Fruit fly (Drosophila melanogaster) whole organism, prepupa: Measurements from ENCODE around the gene Lsd-2.

ENCODE experiments used
- Blimp-1 ChIP-seq: fragments of 200-800 bp; sonication (Bioruptor generic); optimal IDR thresholded peaks from 3 replicates; lab custom pipeline; 2017; ENCODE audit warnings: missing biosample characterization, missing genetic modification characterization, mild to moderate bottlenecking, moderate library complexity, missing genetic modification reagents
- CG10669 ChIP-seq: fragments of 200-800 bp; sonication (Bioruptor generic); optimal IDR thresholded peaks from 3 replicates; lab custom pipeline; 2018; ENCODE audit warnings: missing biosample characterization, mild to moderate bottlenecking, missing genetic modification characterization, moderate library complexity
- CG11762 ChIP-seq: fragments of 200-800 bp; sonication (Bioruptor generic); optimal IDR thresholded peaks from 3 replicates; lab custom pipeline; 2016; ENCODE audit warnings: missing biosample characterization, missing genetic modification characterization; ENCODE audit not compliant: insufficient read depth
- CG11902 ChIP-seq: fragments of 200-800 bp; sonication (Bioruptor generic); optimal IDR thresholded peaks from 3 replicates; lab custom pipeline; 2016; ENCODE audit warnings: missing biosample characterization, missing genetic modification characterization
- CG15336 ChIP-seq: fragments of 200-800 bp; sonication (Bioruptor generic); IDR thresholded peaks from 2 replicates; pipeline ENCODE4 v1.3.6; 2022; ENCODE audit warnings: missing biosample characterization, missing genetic modification characterization
- CG16779 ChIP-seq: fragments of 200-800 bp; sonication (Bioruptor generic); optimal IDR thresholded peaks from 3 replicates; lab custom pipeline; 2017; ENCODE audit warnings: missing biosample characterization, mild to moderate bottlenecking, missing genetic modification characterization
- CG3032 ChIP-seq: fragments of 200-800 bp; optimal IDR thresholded peaks from 2 replicates; lab custom pipeline; 2019; ENCODE audit warnings: missing biosample characterization, mild to moderate bottlenecking, missing genetic modification characterization, moderate library complexity
- CG31627 ChIP-seq: fragments of 200-800 bp; sonication (Bioruptor generic); optimal IDR thresholded peaks from 3 replicates; lab custom pipeline; 2016; ENCODE audit warnings: missing biosample characterization, missing genetic modification characterization
- CG32006 ChIP-seq: fragments of 200-800 bp; sonication (Bioruptor generic); optimal IDR thresholded peaks from 3 replicates; lab custom pipeline; 2017; ENCODE audit warnings: missing biosample characterization, mild to moderate bottlenecking, missing genetic modification characterization
- CG3919 ChIP-seq: fragments of 200-800 bp; sonication (Bioruptor generic); optimal IDR thresholded peaks from 3 replicates; lab custom pipeline; 2016; ENCODE audit warnings: missing biosample characterization, missing genetic modification characterization
- CG4318 ChIP-seq: fragments of 200-800 bp; sonication (Bioruptor generic); optimal IDR thresholded peaks from 3 replicates; lab custom pipeline; 2017; ENCODE audit warnings: missing biosample characterization, mild to moderate bottlenecking, missing genetic modification characterization
- CG6163 ChIP-seq: fragments of 200-800 bp; sonication (Bioruptor generic); IDR thresholded peaks from 3 replicates; pipeline ENCODE4 v1.3.6; 2022; ENCODE audit warnings: missing biosample characterization, missing genetic modification characterization
- CG6276 ChIP-seq: fragments of 200-800 bp; sonication (Bioruptor generic); optimal IDR thresholded peaks from 2 replicates; lab custom pipeline; 2017; ENCODE audit warnings: missing biosample characterization, mild to moderate bottlenecking, missing genetic modification characterization
- CG6792 ChIP-seq: fragments of 200-800 bp; sonication (Bioruptor generic); optimal IDR thresholded peaks from 3 replicates; lab custom pipeline; 2016; ENCODE audit warnings: missing biosample characterization, missing genetic modification characterization
- CG6854 ChIP-seq: fragments of 200-800 bp; sonication (Bioruptor generic); optimal IDR thresholded peaks from 2 replicates; lab custom pipeline; 2017; ENCODE audit warnings: missing biosample characterization, mild to moderate bottlenecking, missing genetic modification characterization
- CG7368 ChIP-seq: fragments of 200-800 bp; sonication (Bioruptor generic); optimal IDR thresholded peaks from 3 replicates; lab custom pipeline; 2016; ENCODE audit warnings: missing biosample characterization, missing genetic modification characterization
- CG8119 ChIP-seq: fragments of 200-800 bp; sonication (Bioruptor generic); IDR thresholded peaks from 3 replicates; pipeline ENCODE4 v1.3.6; 2022; ENCODE audit warnings: missing biosample characterization, missing genetic modification characterization
- CG8319 ChIP-seq: fragments of 200-800 bp; sonication (Bioruptor generic); optimal IDR thresholded peaks from 3 replicates; lab custom pipeline; 2016; ENCODE audit warnings: missing biosample characterization, missing genetic modification characterization
- CG8632 ChIP-seq: fragments of 200-800 bp; sonication (Bioruptor generic); optimal IDR thresholded peaks from 3 replicates; lab custom pipeline; 2016; ENCODE audit warnings: missing biosample characterization, missing genetic modification characterization
- CG9139 ChIP-seq: fragments of 200-800 bp; sonication (Bioruptor generic); optimal IDR thresholded peaks from 3 replicates; lab custom pipeline; 2017; ENCODE audit warnings: missing biosample characterization, mild to moderate bottlenecking, missing genetic modification characterization
- Eip75B ChIP-seq: fragments of 200-800 bp; sonication (Bioruptor generic); optimal IDR thresholded peaks from 3 replicates; lab custom pipeline; 2016; ENCODE audit warnings: missing biosample characterization, missing genetic modification characterization
- Eip78C ChIP-seq: fragments of 200-800 bp; sonication (Bioruptor generic); peaks from one replicate; lab custom pipeline; 2016; ENCODE audit warnings: missing biosample characterization, missing genetic modification characterization
- Ets21C ChIP-seq: fragments of 200-800 bp; sonication (Bioruptor generic); optimal IDR thresholded peaks from 3 replicates; lab custom pipeline; 2016; ENCODE audit warnings: missing biosample characterization, missing genetic modification characterization
- Ets96B ChIP-seq: fragments of 200-800 bp; optimal IDR thresholded peaks from 2 replicates; lab custom pipeline; 2019; ENCODE audit warnings: missing biosample characterization, mild to moderate bottlenecking, missing genetic modification characterization, moderate library complexity
- Gug ChIP-seq: fragments of 200-800 bp; sonication (Bioruptor generic); IDR thresholded peaks from 2 replicates; pipeline ENCODE4 v1.3.6; 2022; ENCODE audit warnings: missing biosample characterization, missing genetic modification characterization
- Hr38 ChIP-seq: sonication (Bioruptor generic); optimal IDR thresholded peaks from 2 replicates; lab custom pipeline; 2016; ENCODE audit warnings: missing biosample characterization, missing genetic modification characterization
- Hr39 ChIP-seq: fragments of 200-800 bp; sonication (Bioruptor generic); optimal IDR thresholded peaks from 2 replicates; lab custom pipeline; 2016; ENCODE audit warnings: missing biosample characterization, missing genetic modification characterization
- Lpt ChIP-seq: fragments of 200-800 bp; sonication (Bioruptor generic); optimal IDR thresholded peaks from 3 replicates; lab custom pipeline; 2016; ENCODE audit warnings: missing biosample characterization, missing genetic modification characterization
- Met ChIP-seq: fragments of 200-800 bp; sonication (Bioruptor generic); optimal IDR thresholded peaks from 3 replicates; lab custom pipeline; 2016; ENCODE audit warnings: missing biosample characterization, missing genetic modification characterization
- OdsH ChIP-seq: fragments of 200-800 bp; sonication (Bioruptor generic); optimal IDR thresholded peaks from 3 replicates; lab custom pipeline; 2016; ENCODE audit warnings: missing biosample characterization, missing genetic modification characterization
- Sox102F ChIP-seq: fragments of 200-800 bp; sonication (Bioruptor generic); optimal IDR thresholded peaks from 2 replicates; lab custom pipeline; 2016; ENCODE audit warnings: missing biosample characterization, mild to moderate bottlenecking, missing genetic modification characterization
- Sox14 ChIP-seq: fragments of 200-800 bp; sonication (Bioruptor generic); optimal IDR thresholded peaks from 3 replicates; lab custom pipeline; 2016; ENCODE audit warnings: missing biosample characterization, missing genetic modification characterization
- Sox15 ChIP-seq: fragments of 200-800 bp; sonication (Bioruptor generic); optimal IDR thresholded peaks from 3 replicates; lab custom pipeline; 2016; ENCODE audit warnings: missing biosample characterization, missing genetic modification characterization
- cyc ChIP-seq: fragments of 200-800 bp; sonication (Bioruptor generic); optimal IDR thresholded peaks from 3 replicates; lab custom pipeline; 2016; ENCODE audit warnings: missing biosample characterization, missing genetic modification characterization
- dac ChIP-seq: fragments of 200-800 bp; sonication (Bioruptor generic); optimal IDR thresholded peaks from 2 replicates; lab custom pipeline; 2017; ENCODE audit warnings: missing biosample characterization, mild to moderate bottlenecking, missing genetic modification characterization
- dsx ChIP-seq: fragments of 200-800 bp; optimal IDR thresholded peaks from 3 replicates; lab custom pipeline; 2019; ENCODE audit warnings: missing biosample characterization, mild to moderate bottlenecking, missing genetic modification characterization, moderate library complexity; ENCODE audit not compliant: poor library complexity, severe bottlenecking
- eg ChIP-seq: fragments of 200-800 bp; sonication (Bioruptor generic); IDR thresholded peaks from 3 replicates; pipeline ENCODE4 v1.3.6; 2022; ENCODE audit warnings: missing biosample characterization, missing genetic modification characterization
- esn ChIP-seq: fragments of 200-800 bp; sonication (Bioruptor generic); optimal IDR thresholded peaks from 2 replicates; lab custom pipeline; 2016; ENCODE audit warnings: missing biosample characterization, mild to moderate bottlenecking, missing genetic modification characterization, moderate library complexity
- fd59A ChIP-seq: fragments of 200-800 bp; sonication (Bioruptor generic); optimal IDR thresholded peaks from 2 replicates; lab custom pipeline; 2017; ENCODE audit warnings: missing biosample characterization, mild to moderate bottlenecking, missing genetic modification characterization, missing genetic modification reagents
- fd85E ChIP-seq: fragments of 200-800 bp; sonication (Bioruptor generic); optimal IDR thresholded peaks from 3 replicates; lab custom pipeline; 2016; ENCODE audit warnings: missing biosample characterization, missing genetic modification characterization
- fkh ChIP-seq: fragments of 200-800 bp; sonication (Bioruptor generic); optimal IDR thresholded peaks from 3 replicates; lab custom pipeline; 2017; ENCODE audit warnings: missing biosample characterization, mild to moderate bottlenecking, missing genetic modification characterization, moderate library complexity
- net ChIP-seq: fragments of 200-800 bp; sonication (Bioruptor generic); optimal IDR thresholded peaks from 3 replicates; lab custom pipeline; 2016; ENCODE audit warnings: missing biosample characterization, missing genetic modification characterization
- pdm3 ChIP-seq: fragments of 200-800 bp; sonication (Bioruptor generic); optimal IDR thresholded peaks from 3 replicates; lab custom pipeline; 2016; ENCODE audit warnings: missing biosample characterization, missing genetic modification characterization
- salr ChIP-seq, 2 experiments: fragments of 200-800 bp; sonication (Bioruptor generic); optimal IDR thresholded peaks; 3 replicates each; lab custom pipeline; 2016 to 2018; ENCODE audit warnings: missing biosample characterization in 2 of 2, missing genetic modification characterization in 2 of 2, mild to moderate bottlenecking in 1 of 2
- spab ChIP-seq: fragments of 200-800 bp; sonication (Bioruptor generic); optimal IDR thresholded peaks from 2 replicates; lab custom pipeline; 2017; ENCODE audit warnings: missing biosample characterization, mild to moderate bottlenecking, missing genetic modification characterization, missing genetic modification reagents
- ss ChIP-seq, 2 experiments: fragments of 200-800 bp; sonication (Bioruptor generic); optimal IDR thresholded peaks; 2 replicates in 1 of 2; 3 replicates in 1 of 2; lab custom pipeline; 2017 to 2018; ENCODE audit warnings: mild to moderate bottlenecking in 2 of 2, missing biosample characterization in 2 of 2, missing genetic modification characterization in 2 of 2, moderate library complexity in 1 of 2
- svp ChIP-seq: fragments of 200-800 bp; sonication (Bioruptor generic); peaks from one replicate; lab custom pipeline; 2016; ENCODE audit warnings: missing biosample characterization, missing genetic modification characterization
- topi ChIP-seq: fragments of 200-800 bp; sonication (Bioruptor generic); optimal IDR thresholded peaks from 3 replicates; lab custom pipeline; 2016; ENCODE audit warnings: missing biosample characterization, missing genetic modification characterization
- vri ChIP-seq: fragments of 200-800 bp; sonication (Bioruptor generic); optimal IDR thresholded peaks from 3 replicates; lab custom pipeline; 2016; ENCODE audit warnings: missing biosample characterization, mild to moderate bottlenecking, missing genetic modification characterization

Gene Lsd-2

dm6 chrX:15022219-15022618, 53.8 kb downstream of the Lsd-2 start (continued):
- TF ChIP-seq Met (GFP tag; lab: Kevin White, UChicago) (peak; percentile 80), CG11762 (peak; percentile 41), svp (GFP tag; lab: Kevin White, UChicago) (peak; percentile 83), Lpt (peak; percentile 57), CG11902 (GFP tag; lab: Kevin White, UChicago) (peak; percentile 44), Sox14 (peak; percentile 66), Hr38 (GFP tag; lab: Kevin White, UChicago) (no peak), salr (GFP tag; optimal IDR thresholded peaks at IDR 0.05; lab: Kevin White, UChicago) (peak in 1 of 2 experiments; percentile 31)

dm6 chrX:15021021-15021477, 55.0 kb downstream of the Lsd-2 start:
- peak; percentile 88 for TF ChIP-seq Blimp-1 (GFP tag; lab: Kevin White, UChicago)
- TF ChIP-seq spab (GFP tag; lab: Kevin White, UChicago), result peak; percentile 71
- peak; percentile 62 for TF ChIP-seq CG8319 (GFP tag; lab: Kevin White, UChicago)
- TF ChIP-seq Sox102F, result peak; percentile 60
- TF ChIP-seq fkh (GFP tag; lab: Kevin White, UChicago), result peak; percentile 14
- TF ChIP-seq CG10669 (GFP tag; lab: Kevin White, UChicago), result peak; percentile 77
- TF ChIP-seq CG6854, result peak; percentile 44
- TF ChIP-seq dsx (GFP tag; lab: Kevin White, UChicago), result peak; percentile 84
- peak; percentile 66 for TF ChIP-seq CG11762
- peak; percentile 85 for TF ChIP-seq CG6163 (GFP tag; lab: Robert Waterston, UW)
- TF ChIP-seq Sox14, result peak; percentile 38
- TF ChIP-seq dac (GFP tag; lab: Kevin White, UChicago), result peak; percentile 2
- TF ChIP-seq esn (GFP tag; lab: Kevin White, UChicago), result peak; percentile 74
- peak; percentile 58 for TF ChIP-seq CG11902 (GFP tag; lab: Kevin White, UChicago)
- TF ChIP-seq CG3919 (GFP tag; lab: Kevin White, UChicago), result peak; percentile 79
- TF ChIP-seq Ets21C (GFP tag; lab: Kevin White, UChicago), result peak; percentile 1
- peak; percentile 74 for TF ChIP-seq Gug (GFP tag; lab: Robert Waterston, UW)
- TF ChIP-seq CG7368, result peak; percentile 74
- TF ChIP-seq Eip78C (GFP tag; lab: Kevin White, UChicago), result peak; percentile 91
- TF ChIP-seq CG4318 (GFP tag; lab: Kevin White, UChicago), result peak; percentile 43
- peak; percentile 86 for TF ChIP-seq CG8632 (GFP tag; lab: Kevin White, UChicago)
- TF ChIP-seq Lpt, result peak; percentile 68
- TF ChIP-seq vri (GFP tag; lab: Kevin White, UChicago), result peak; percentile 52
- TF ChIP-seq CG9139 (GFP tag; lab: Kevin White, UChicago), result peak; percentile 70
- TF ChIP-seq topi (GFP tag; lab: Kevin White, UChicago), result peak; percentile 36
- peak; percentile 80 for TF ChIP-seq OdsH (GFP tag; lab: Kevin White, UChicago)
- peak; percentile 56 for TF ChIP-seq CG16779 (tag; lab: Kevin White, UChicago)
- TF ChIP-seq CG6276 (GFP tag; lab: Kevin White, UChicago), result peak; percentile 52
- peak; percentile 82 to 85 for TF ChIP-seq ss (GFP tag; optimal IDR thresholded peaks at IDR 0.05; lab: Kevin White, UChicago)
- peak; percentile 88 for TF ChIP-seq Ets96B (tag; lab: Kevin White, UChicago)
- peak; percentile 83 for TF ChIP-seq CG8119
- TF ChIP-seq CG15336, result peak; percentile 82
- peak; percentile 80 for TF ChIP-seq CG32006 (GFP tag; lab: Kevin White, UChicago)
- peak; percentile 60 for TF ChIP-seq pdm3 (GFP tag; lab: Kevin White, UChicago)
- TF ChIP-seq CG6792 (GFP tag; lab: Kevin White, UChicago), result peak; percentile 76
- peak; percentile 12 for TF ChIP-seq Hr39
- TF ChIP-seq fd85E, result no peak
- peak; percentile 52 to 75 for TF ChIP-seq salr (GFP tag; optimal IDR thresholded peaks at IDR 0.05; lab: Kevin White, UChicago)
- TF ChIP-seq svp (GFP tag; lab: Kevin White, UChicago), result peak; percentile 88
- TF ChIP-seq CG3032 (tag; lab: Kevin White, UChicago), result peak; percentile 85
- peak; percentile 60 for TF ChIP-seq Eip75B (GFP tag; lab: Kevin White, UChicago)
- peak; percentile 74 for TF ChIP-seq eg
- TF ChIP-seq Sox15 (GFP tag; lab: Kevin White, UChicago), result peak; percentile 57
- TF ChIP-seq net (GFP tag; lab: Kevin White, UChicago), result peak; percentile 79
- peak; percentile 55 for TF ChIP-seq cyc
- peak; percentile 30 for TF ChIP-seq CG31627 (GFP tag; lab: Kevin White, UChicago)
- TF ChIP-seq fd59A (GFP tag; lab: Kevin White, UChicago), result peak; percentile 71
